Worm (Caenorhabditis elegans) whole organism, L4 larva: Measurements from ENCODE around the gene ptc-3.

ENCODE experiments used
- D1046.2 ChIP-seq: fragments of 200-800 bp; sonication (Bioruptor generic); IDR thresholded peaks from 2 replicates; pipeline ENCODE4 v1.3.6; 2022; ENCODE audit warnings: missing genetic modification characterization, missing compliant biosample characterization
- R02D3.7 ChIP-seq: fragments of 150-350 bp; sonication (generic microtip); optimal IDR thresholded peaks from 3 replicates; lab custom pipeline; 2014; ENCODE audit warnings: missing biosample characterization, missing genetic modification characterization
- T20F7.1 ChIP-seq: fragments of 200-800 bp; sonication (Bioruptor generic); optimal IDR thresholded peaks from 2 replicates; lab custom pipeline; 2018; ENCODE audit warnings: mild to moderate bottlenecking, missing genetic modification characterization, missing compliant biosample characterization
- Y105C5A.15 ChIP-seq: fragments of 200-800 bp; sonication (Bioruptor generic); IDR thresholded peaks from 2 replicates; pipeline ENCODE4 v1.3.6; 2022; ENCODE audit warnings: missing genetic modification characterization, missing compliant biosample characterization
- ceh-20 ChIP-seq: fragments of 200-800 bp; sonication (Bioruptor generic); IDR thresholded peaks from 2 replicates; pipeline ENCODE4 v1.3.6; 2022; ENCODE audit warnings: missing genetic modification reagents, missing genetic modification characterization, missing compliant biosample characterization
- ceh-28 ChIP-seq: fragments of 150-350 bp; optimal IDR thresholded peaks from 2 replicates; lab custom pipeline; 2014; ENCODE audit warnings: missing biosample characterization, missing genetic modification reagents, missing genetic modification characterization
- ceh-82 ChIP-seq: sonication (generic microtip); optimal IDR thresholded peaks from 2 replicates; lab custom pipeline; 2017; ENCODE audit warnings: missing biosample characterization, missing genetic modification characterization
- cey-2 ChIP-seq: sonication (generic microtip); optimal IDR thresholded peaks from 3 replicates; lab custom pipeline; 2017; ENCODE audit warnings: missing genetic modification characterization, mild to moderate bottlenecking, missing compliant biosample characterization, antibody characterized with exemption, borderline replicate concordance; ENCODE audit not compliant: insufficient read depth
- ctbp-1 ChIP-seq: fragments of 200-800 bp; sonication (Bioruptor generic); IDR thresholded peaks from 2 replicates; pipeline ENCODE4 v1.3.6; 2022; ENCODE audit warnings: missing genetic modification reagents, missing genetic modification characterization, missing compliant biosample characterization
- daf-12 ChIP-seq: fragments of 150-350 bp; optimal IDR thresholded peaks from 2 replicates; lab custom pipeline; 2014; ENCODE audit warnings: missing biosample characterization, missing genetic modification reagents, missing genetic modification characterization
- daf-19 ChIP-seq: fragments of 200-800 bp; sonication (Bioruptor generic); conservative IDR thresholded peaks from 2 replicates; pipeline ENCODE4 v1.3.6; 2022; ENCODE audit warnings: missing genetic modification characterization, missing compliant biosample characterization
- daf-8 ChIP-seq: fragments of 200-800 bp; sonication (Bioruptor generic); IDR thresholded peaks from 2 replicates; pipeline ENCODE4 v1.3.6; 2022; ENCODE audit warnings: missing genetic modification characterization, missing compliant biosample characterization
- dpl-1 ChIP-seq: fragments of 150-350 bp; optimal IDR thresholded peaks from 2 replicates; lab custom pipeline; 2014; ENCODE audit warnings: missing biosample characterization, missing genetic modification reagents, missing genetic modification characterization
- fkh-10 ChIP-seq: fragments of 150-350 bp; optimal IDR thresholded peaks from 2 replicates; lab custom pipeline; 2014; ENCODE audit warnings: missing biosample characterization, missing genetic modification reagents, missing genetic modification characterization
- gei-8 ChIP-seq: fragments of 200-800 bp; sonication (Bioruptor generic); optimal IDR thresholded peaks from 2 replicates; lab custom pipeline; 2018; ENCODE audit warnings: mild to moderate bottlenecking, missing genetic modification characterization, missing compliant biosample characterization
- lin-29 ChIP-seq: fragments of 200-800 bp; sonication (Bioruptor generic); IDR thresholded peaks from 2 replicates; pipeline ENCODE4 v1.3.6; 2022; ENCODE audit warnings: missing genetic modification reagents, missing genetic modification characterization, missing compliant biosample characterization
- lir-3 ChIP-seq: sonication (generic microtip); optimal IDR thresholded peaks from 2 replicates; lab custom pipeline; 2016; ENCODE audit warnings: mild to moderate bottlenecking, missing genetic modification characterization, missing compliant biosample characterization
- madf-5 ChIP-seq, 2 experiments: fragments of 200-800 bp; sonication (Bioruptor generic); IDR thresholded peaks; 2 replicates each; pipeline ENCODE4 v1.3.6; 2022; ENCODE audit warnings: missing compliant biosample characterization in 2 of 2, missing genetic modification characterization in 2 of 2
- mxl-2 ChIP-seq: fragments of 200-800 bp; sonication (Bioruptor generic); conservative IDR thresholded peaks from 2 replicates; pipeline ENCODE4 v1.3.6; 2022; ENCODE audit warnings: missing genetic modification reagents, missing genetic modification characterization, missing compliant biosample characterization
- nhr-10 ChIP-seq: fragments of 150-350 bp; optimal IDR thresholded peaks from 2 replicates; lab custom pipeline; 2014; ENCODE audit warnings: missing biosample characterization, missing genetic modification characterization
- nhr-111 ChIP-seq: fragments of 200-800 bp; sonication (Bioruptor generic); optimal IDR thresholded peaks from 2 replicates; lab custom pipeline; 2018; ENCODE audit warnings: mild to moderate bottlenecking, missing genetic modification characterization, missing compliant biosample characterization
- nhr-28 ChIP-seq: fragments of 150-350 bp; optimal IDR thresholded peaks from 2 replicates; lab custom pipeline; 2014; ENCODE audit warnings: missing biosample characterization, missing genetic modification characterization
- nhr-41 ChIP-seq: fragments of 200-800 bp; sonication (Bioruptor generic); IDR thresholded peaks from 2 replicates; pipeline ENCODE4 v1.3.6; 2022; ENCODE audit warnings: missing genetic modification reagents, missing genetic modification characterization, missing compliant biosample characterization
- nhr-42 ChIP-seq: fragments of 200-800 bp; sonication (Bioruptor generic); IDR thresholded peaks from 2 replicates; pipeline ENCODE4 v1.3.6; 2022; ENCODE audit warnings: missing genetic modification characterization, missing compliant biosample characterization
- nhr-48 ChIP-seq: sonication (generic microtip); optimal IDR thresholded peaks from 2 replicates; lab custom pipeline; 2016; ENCODE audit warnings: mild to moderate bottlenecking, missing genetic modification characterization, missing compliant biosample characterization
- pha-4 ChIP-seq, 2 experiments: fragments of 150-350 bp in 1 of 2; fragments of 200-800 bp in 1 of 2; sonication (Bioruptor generic) in 1 of 2; IDR thresholded peaks in 1 of 2; optimal IDR thresholded peaks in 1 of 2; 2 replicates each; pipeline versions ENCODE4 v1.3.6 to Lab custom; 2014 to 2022; ENCODE audit warnings: missing genetic modification characterization in 2 of 2, missing genetic modification reagents in 2 of 2, missing biosample characterization in 1 of 2, missing compliant biosample characterization in 1 of 2
- saeg-2 ChIP-seq: fragments of 200-800 bp; sonication (Bioruptor generic); IDR thresholded peaks from 2 replicates; pipeline ENCODE4 v1.3.6; 2022; ENCODE audit warnings: missing genetic modification reagents, missing genetic modification characterization, missing compliant biosample characterization
- set-16 ChIP-seq: fragments of 200-800 bp; sonication (Bioruptor generic); IDR thresholded peaks from 2 replicates; pipeline ENCODE4 v1.3.6; 2022; ENCODE audit warnings: missing genetic modification reagents, missing genetic modification characterization, missing compliant biosample characterization
- unc-130 ChIP-seq: sonication (generic microtip); optimal IDR thresholded peaks from 2 replicates; lab custom pipeline; 2016; ENCODE audit warnings: missing genetic modification reagents, missing genetic modification characterization, missing compliant biosample characterization
- unc-39 ChIP-seq: sonication (generic microtip); optimal IDR thresholded peaks from 2 replicates; lab custom pipeline; 2017; ENCODE audit warnings: missing biosample characterization, missing genetic modification characterization
- zag-1 ChIP-seq: fragments of 150-350 bp; optimal IDR thresholded peaks from 2 replicates; lab custom pipeline; 2014; ENCODE audit warnings: missing biosample characterization, missing genetic modification characterization
- zip-11 ChIP-seq: fragments of 200-800 bp; sonication (Bioruptor generic); IDR thresholded peaks from 2 replicates; pipeline ENCODE4 v1.3.6; 2022; ENCODE audit warnings: missing genetic modification characterization, missing compliant biosample characterization
- ztf-7 ChIP-seq: fragments of 150-350 bp; optimal IDR thresholded peaks from 2 replicates; lab custom pipeline; 2014; ENCODE audit warnings: missing biosample characterization, missing genetic modification characterization

Gene ptc-3

ce11 chrII:2822435-2822920 lies 29.9 kb downstream of the ptc-3 start, which contains the start of the genes fut-4 and K12H6.10:
TSS of gene fut-4 (minus strand) at chrII:2822535.
TSS of gene K12H6.10 (plus strand) at chrII:2822870.
- TF ChIP-seq ceh-82 (tag; lab: Kevin White, UChicago) (no peak), nhr-41 (GFP tag; lab: Robert Waterston, UW) (no peak), fkh-10 (GFP tag; lab: Kevin White, UChicago) (no peak), daf-12 (tag; lab: Kevin White, UChicago) (no peak), nhr-48 (tag; lab: Kevin White, UChicago) (no peak), unc-39 (no peak), gei-8 (GFP tag; lab: Kevin White, UChicago) (no peak), madf-5 (GFP tag; IDR thresholded peaks at IDR 0.05; lab: Robert Waterston, UW) (no peak), Y105C5A.15 (no peak), set-16 (GFP tag; lab: Robert Waterston, UW) (no peak), cey-2 (tag; lab: Kevin White, UChicago) (no peak), saeg-2 (GFP tag; lab: Robert Waterston, UW) (no peak), nhr-42 (GFP tag; lab: Robert Waterston, UW) (no peak)
- TF ChIP-seq, all 104 proteins: peak for 0

DNA sequence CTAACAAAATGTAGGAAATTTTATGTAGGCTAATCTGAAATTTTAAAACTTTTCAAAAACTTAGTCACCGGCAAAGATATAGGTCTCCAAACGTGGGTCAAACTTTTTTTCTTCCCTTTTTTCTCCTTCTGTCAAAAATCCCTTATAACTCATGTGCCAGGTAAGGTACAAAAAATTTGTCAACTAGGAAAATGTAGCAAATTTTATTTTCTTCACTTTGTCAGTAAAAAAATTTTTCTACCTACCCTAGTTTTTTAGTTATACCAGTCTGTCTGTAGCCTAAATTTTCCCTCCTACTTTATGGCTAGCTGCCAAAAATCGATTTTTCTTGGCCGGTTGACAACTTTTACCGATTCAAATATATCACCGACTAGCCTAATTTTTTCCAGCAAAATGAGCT lies 35.7 kb downstream of the ptc-3 start, which contains the start of gene set-13:
Gene set-13, plus strand, starts transcription at position 301 of the 400 bp plus-strand sequence.
- no peak for TF ChIP-seq ztf-7 (tag; lab: Kevin White, UChicago)
- no peak for TF ChIP-seq daf-19
- TF ChIP-seq nhr-41 (GFP tag; lab: Robert Waterston, UW) = no peak
- no peak for TF ChIP-seq ceh-20 (GFP tag; lab: Robert Waterston, UW)
- TF ChIP-seq zip-11 (GFP tag; lab: Robert Waterston, UW) = no peak
- TF ChIP-seq nhr-10 (tag; lab: Kevin White, UChicago) = no peak
- TF ChIP-seq T20F7.1 = no peak
- no peak for TF ChIP-seq lir-3 (tag; lab: Kevin White, UChicago)
- no peak for TF ChIP-seq R02D3.7 (tag; lab: Kevin White, UChicago)
- TF ChIP-seq unc-130 (GFP tag; lab: Kevin White, UChicago) = no peak
- TF ChIP-seq daf-8 (GFP tag; lab: Robert Waterston, UW) = no peak
- no peak for TF ChIP-seq dpl-1 (GFP tag; lab: Kevin White, UChicago)
- TF ChIP-seq pha-4 (GFP tag; IDR thresholded peaks at IDR 0.05; lab: Robert Waterston, UW) = no peak
- no peak for TF ChIP-seq pha-4 (tag; optimal IDR thresholded peaks at IDR 0.05; lab: Kevin White, UChicago)
- no peak for TF ChIP-seq nhr-111 (GFP tag; lab: Kevin White, UChicago)

DNA sequence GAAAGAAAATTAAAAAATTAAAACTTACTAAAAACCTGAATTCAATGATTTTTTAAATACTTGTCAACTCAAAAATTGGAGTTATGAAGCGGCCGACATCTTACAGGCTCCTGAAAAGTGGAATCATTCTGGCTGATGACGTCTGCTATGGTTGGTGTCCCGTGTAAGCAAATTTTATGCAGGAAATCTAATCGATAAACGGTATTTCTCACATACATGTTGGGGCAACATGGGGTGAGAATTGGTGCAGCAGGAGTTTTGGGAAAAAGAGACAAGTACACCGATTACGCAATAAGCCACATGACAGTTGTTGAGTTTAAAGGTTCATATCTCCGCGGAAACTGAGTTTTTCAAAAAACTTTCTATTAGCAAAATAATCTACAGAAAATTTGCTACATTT lies 36.9 kb downstream of the ptc-3 start, which contains the start of gene K12H6.2:
Gene K12H6.2, minus strand, starts transcription at position 101 of the 400 bp plus-strand sequence.
- TF ChIP-seq ceh-28 (tag; lab: Kevin White, UChicago) = no peak
- TF ChIP-seq daf-12 (tag; lab: Kevin White, UChicago) = no peak
- no peak for TF ChIP-seq nhr-28 (tag; lab: Kevin White, UChicago)
- no peak for TF ChIP-seq set-16 (GFP tag; lab: Robert Waterston, UW)
- TF ChIP-seq mxl-2 = no peak
- TF ChIP-seq lin-29 (GFP tag; lab: Robert Waterston, UW) = no peak
- TF ChIP-seq zag-1 (tag; lab: Kevin White, UChicago) = no peak
- TF ChIP-seq, all 104 proteins: peak for 0

DNA sequence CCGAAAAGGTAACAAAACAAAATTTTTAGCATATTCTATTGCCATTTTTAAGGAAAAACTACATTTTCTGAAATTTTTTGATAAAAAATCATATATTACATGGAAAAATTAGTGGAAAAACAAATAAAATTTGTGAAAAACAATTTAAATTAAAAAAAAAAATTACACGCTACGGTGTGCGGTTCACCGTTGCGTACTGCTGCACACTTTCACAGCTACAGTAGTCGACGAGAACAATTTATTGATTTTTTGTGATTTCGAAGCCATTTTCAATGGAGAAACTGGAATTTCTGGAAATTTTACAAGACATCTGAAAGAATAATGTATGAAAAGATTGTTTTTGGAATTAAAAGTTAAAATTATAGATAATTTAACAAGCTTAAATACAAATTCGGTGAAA lies 37.4 kb downstream of the ptc-3 start:
- no peak for TF ChIP-seq D1046.2 (GFP tag; lab: Robert Waterston, UW)
- no peak for TF ChIP-seq ctbp-1 (GFP tag; lab: Robert Waterston, UW)
